Worm (Caenorhabditis elegans) whole organism, early embryonic: ENCODE results near the gene fbxb-3.

Experiments
- B0310.2 ChIP-seq: sonication (generic microtip); optimal IDR thresholded peaks from 2 replicates; lab custom pipeline; 2016; ENCODE audit warnings: mild to moderate bottlenecking, missing genetic modification characterization, missing compliant biosample characterization
- F13C5.2 ChIP-seq: sonication (generic microtip); optimal IDR thresholded peaks from 2 replicates; lab custom pipeline; 2017; ENCODE audit warnings: mild to moderate bottlenecking, missing genetic modification characterization, inconsistent platforms, missing compliant biosample characterization
- aly-1 ChIP-seq: sonication (generic microtip); optimal IDR thresholded peaks from 2 replicates; lab custom pipeline; 2016; ENCODE audit warnings: missing genetic modification characterization, missing compliant biosample characterization
- ama-1 ChIP-seq: fragments of 150-350 bp; optimal IDR thresholded peaks from 2 replicates; lab custom pipeline; 2014
- ceh-13 ChIP-seq: fragments of 200-800 bp; sonication (Bioruptor generic); optimal IDR thresholded peaks from 2 replicates; lab custom pipeline; 2018; ENCODE audit warnings: mild to moderate bottlenecking, missing genetic modification characterization, missing compliant biosample characterization
- ceh-36 ChIP-seq: sonication (generic microtip); optimal IDR thresholded peaks from 2 replicates; lab custom pipeline; 2016; ENCODE audit warnings: missing genetic modification characterization, inconsistent platforms, missing compliant biosample characterization
- ets-7 ChIP-seq: sonication (generic microtip); optimal IDR thresholded peaks from 2 replicates; lab custom pipeline; 2016; ENCODE audit warnings: missing genotype, missing genetic modification characterization, missing compliant biosample characterization
- flt-1 ChIP-seq: fragments of 200-800 bp; sonication (Bioruptor generic); IDR thresholded peaks from 2 replicates; pipeline ENCODE4 v1.3.6; 2022; ENCODE audit warnings: missing genetic modification characterization, missing compliant biosample characterization
- hmbx-1 ChIP-seq: sonication (generic microtip); optimal IDR thresholded peaks from 2 replicates; lab custom pipeline; 2016; ENCODE audit warnings: mild to moderate bottlenecking, missing genetic modification characterization, missing compliant biosample characterization
- hmg-4 ChIP-seq: fragments of 200-800 bp; sonication (Bioruptor generic); optimal IDR thresholded peaks from 2 replicates; lab custom pipeline; 2018; ENCODE audit warnings: mild to moderate bottlenecking, missing genetic modification characterization, missing compliant biosample characterization
- hnd-1 ChIP-seq: sonication (generic microtip); optimal IDR thresholded peaks from 2 replicates; lab custom pipeline; 2016; ENCODE audit warnings: missing genetic modification characterization, missing compliant biosample characterization
- pes-1 ChIP-seq: fragments of 200-800 bp; sonication (Bioruptor generic); IDR thresholded peaks from 2 replicates; pipeline ENCODE4 v1.3.6; 2022; ENCODE audit warnings: missing genetic modification reagents, missing genetic modification characterization, missing compliant biosample characterization
- scrt-1 ChIP-seq: fragments of 200-800 bp; sonication (Bioruptor generic); IDR thresholded peaks from 2 replicates; pipeline ENCODE4 v1.3.6; 2022; ENCODE audit warnings: missing genetic modification characterization, missing compliant biosample characterization
- sea-1 ChIP-seq: fragments of 200-800 bp; sonication (Bioruptor generic); conservative IDR thresholded peaks from 2 replicates; pipeline ENCODE4 v1.3.6; 2022; ENCODE audit warnings: missing genetic modification characterization, missing compliant biosample characterization
- tbx-11 ChIP-seq: fragments of 200-800 bp; sonication (Bioruptor generic); IDR thresholded peaks from 2 replicates; pipeline ENCODE4 v1.3.6; 2022; ENCODE audit warnings: missing genetic modification characterization, missing compliant biosample characterization
- tbx-37 ChIP-seq: fragments of 200-800 bp; sonication (Bioruptor generic); conservative IDR thresholded peaks from 2 replicates; pipeline ENCODE4 v1.3.6; 2022; ENCODE audit warnings: missing genetic modification reagents, missing genetic modification characterization, missing compliant biosample characterization
- tra-4 ChIP-seq: sonication (generic microtip); optimal IDR thresholded peaks from 2 replicates; lab custom pipeline; 2017; ENCODE audit warnings: missing genetic modification characterization, missing compliant biosample characterization

Gene fbxb-3

ce11 chrIV:11838657-11839056 lies at the start of gene fbxb-3:
Gene fbxb-3, plus strand, starts transcription at chrIV:11838957.
- TF ChIP-seq ets-7 (tag; lab: Kevin White, UChicago): no peak
- TF ChIP-seq B0310.2 (tag; lab: Kevin White, UChicago): no peak

ce11 chrIV:11792495-11792894 lies 46.3 kb upstream of the fbxb-3 start, which contains the start of gene H01G02.3:
Gene H01G02.3, minus strand, starts transcription at chrIV:11792595.
- TF ChIP-seq tbx-37 (GFP tag; lab: Robert Waterston, UW) (no peak), tra-4 (no peak), aly-1 (tag; lab: Kevin White, UChicago) (no peak), ceh-36 (no peak), sea-1 (GFP tag; lab: Robert Waterston, UW) (no peak), hmg-4 (GFP tag; lab: Kevin White, UChicago) (no peak), pes-1 (GFP tag; lab: Robert Waterston, UW) (no peak), tbx-11 (GFP tag; lab: Robert Waterston, UW) (no peak), hmbx-1 (no peak), B0310.2 (tag; lab: Kevin White, UChicago) (no peak), hnd-1 (tag; lab: Kevin White, UChicago) (no peak), flt-1 (GFP tag; lab: Robert Waterston, UW) (no peak)

ce11 chrIV:11793170-11793569 lies 45.6 kb upstream of the fbxb-3 start:
- TF ChIP-seq ama-1 (lab: Kevin White, UChicago) (no peak), hnd-1 (tag; lab: Kevin White, UChicago) (no peak), tra-4 (no peak), sea-1 (GFP tag; lab: Robert Waterston, UW) (no peak), ceh-13 (GFP tag; lab: Kevin White, UChicago) (no peak), tbx-37 (GFP tag; lab: Robert Waterston, UW) (no peak), ets-7 (tag; lab: Kevin White, UChicago) (no peak), tbx-11 (GFP tag; lab: Robert Waterston, UW) (no peak), hmbx-1 (no peak), aly-1 (tag; lab: Kevin White, UChicago) (no peak), hmg-4 (GFP tag; lab: Kevin White, UChicago) (no peak), B0310.2 (tag; lab: Kevin White, UChicago) (no peak), pes-1 (GFP tag; lab: Robert Waterston, UW) (no peak), scrt-1 (GFP tag; lab: Robert Waterston, UW) (no peak), ceh-36 (no peak), F13C5.2 (tag; lab: Kevin White, UChicago) (no peak), flt-1 (GFP tag; lab: Robert Waterston, UW) (no peak)

- TF ChIP-seq flt-1 (GFP tag; lab: Robert Waterston, UW): no peak
- no peak for TF ChIP-seq hmg-4 (GFP tag; lab: Kevin White, UChicago)
- TF ChIP-seq hmbx-1: no peak
- no peak for TF ChIP-seq tbx-37 (GFP tag; lab: Robert Waterston, UW)
- no peak for TF ChIP-seq F13C5.2 (tag; lab: Kevin White, UChicago)
- no peak for TF ChIP-seq pes-1 (GFP tag; lab: Robert Waterston, UW)
- no peak for TF ChIP-seq ama-1 (lab: Kevin White, UChicago)
- no peak for TF ChIP-seq aly-1 (tag; lab: Kevin White, UChicago)
- TF ChIP-seq scrt-1 (GFP tag; lab: Robert Waterston, UW): no peak
- TF ChIP-seq hnd-1 (tag; lab: Kevin White, UChicago): no peak
- no peak for TF ChIP-seq ceh-13 (GFP tag; lab: Kevin White, UChicago)
- no peak for TF ChIP-seq sea-1 (GFP tag; lab: Robert Waterston, UW)
- no peak for TF ChIP-seq tra-4
- no peak for TF ChIP-seq B0310.2 (tag; lab: Kevin White, UChicago)
- no peak for TF ChIP-seq tbx-11 (GFP tag; lab: Robert Waterston, UW)
- no peak for TF ChIP-seq ets-7 (tag; lab: Kevin White, UChicago)
Observed at ce11 chrIV:11795964-11796363, 42.8 kb upstream of the fbxb-3 start.

- TF ChIP-seq sea-1 (GFP tag; lab: Robert Waterston, UW) (no peak), ets-7 (tag; lab: Kevin White, UChicago) (no peak), pes-1 (GFP tag; lab: Robert Waterston, UW) (no peak), ceh-36 (no peak), hmbx-1 (no peak), tbx-11 (GFP tag; lab: Robert Waterston, UW) (no peak), scrt-1 (GFP tag; lab: Robert Waterston, UW) (no peak), tra-4 (no peak), hnd-1 (tag; lab: Kevin White, UChicago) (no peak)
Observed at ce11 chrIV:11796818-11797217, 41.9 kb upstream of the fbxb-3 start.

- TF ChIP-seq flt-1 (GFP tag; lab: Robert Waterston, UW) (no peak), ets-7 (tag; lab: Kevin White, UChicago) (no peak), tra-4 (no peak), hmbx-1 (no peak), tbx-37 (GFP tag; lab: Robert Waterston, UW) (no peak), B0310.2 (tag; lab: Kevin White, UChicago) (no peak), ceh-36 (no peak), ceh-13 (GFP tag; lab: Kevin White, UChicago) (no peak), tbx-11 (GFP tag; lab: Robert Waterston, UW) (no peak), pes-1 (GFP tag; lab: Robert Waterston, UW) (no peak), aly-1 (tag; lab: Kevin White, UChicago) (no peak), scrt-1 (GFP tag; lab: Robert Waterston, UW) (no peak), hmg-4 (GFP tag; lab: Kevin White, UChicago) (no peak), ama-1 (lab: Kevin White, UChicago) (no peak)
Observed at ce11 chrIV:11799240-11799639, 39.5 kb upstream of the fbxb-3 start.

ce11 chrIV:11801078-11801477 lies 37.7 kb upstream of the fbxb-3 start, which contains the start of gene dyf-18:
Gene dyf-18, minus strand, starts transcription at chrIV:11801178.
- no peak for TF ChIP-seq F13C5.2 (tag; lab: Kevin White, UChicago)
- TF ChIP-seq hmg-4 (GFP tag; lab: Kevin White, UChicago): no peak
- TF ChIP-seq ets-7 (tag; lab: Kevin White, UChicago): no peak
- no peak for TF ChIP-seq scrt-1 (GFP tag; lab: Robert Waterston, UW)
- TF ChIP-seq tra-4: no peak
- TF ChIP-seq hmbx-1: no peak
- no peak for TF ChIP-seq tbx-37 (GFP tag; lab: Robert Waterston, UW)
- no peak for TF ChIP-seq pes-1 (GFP tag; lab: Robert Waterston, UW)
- no peak for TF ChIP-seq sea-1 (GFP tag; lab: Robert Waterston, UW)
- TF ChIP-seq flt-1 (GFP tag; lab: Robert Waterston, UW): no peak
- no peak for TF ChIP-seq aly-1 (tag; lab: Kevin White, UChicago)
- TF ChIP-seq B0310.2 (tag; lab: Kevin White, UChicago): no peak
- no peak for TF ChIP-seq tbx-11 (GFP tag; lab: Robert Waterston, UW)
- no peak for TF ChIP-seq ceh-13 (GFP tag; lab: Kevin White, UChicago)
- no peak for TF ChIP-seq ceh-36
- no peak for TF ChIP-seq ama-1 (lab: Kevin White, UChicago)
